Fruit fly (Drosophila melanogaster): ENCODE data around the gene eIF4E4.

The eIF4E4 gene

DNA sequence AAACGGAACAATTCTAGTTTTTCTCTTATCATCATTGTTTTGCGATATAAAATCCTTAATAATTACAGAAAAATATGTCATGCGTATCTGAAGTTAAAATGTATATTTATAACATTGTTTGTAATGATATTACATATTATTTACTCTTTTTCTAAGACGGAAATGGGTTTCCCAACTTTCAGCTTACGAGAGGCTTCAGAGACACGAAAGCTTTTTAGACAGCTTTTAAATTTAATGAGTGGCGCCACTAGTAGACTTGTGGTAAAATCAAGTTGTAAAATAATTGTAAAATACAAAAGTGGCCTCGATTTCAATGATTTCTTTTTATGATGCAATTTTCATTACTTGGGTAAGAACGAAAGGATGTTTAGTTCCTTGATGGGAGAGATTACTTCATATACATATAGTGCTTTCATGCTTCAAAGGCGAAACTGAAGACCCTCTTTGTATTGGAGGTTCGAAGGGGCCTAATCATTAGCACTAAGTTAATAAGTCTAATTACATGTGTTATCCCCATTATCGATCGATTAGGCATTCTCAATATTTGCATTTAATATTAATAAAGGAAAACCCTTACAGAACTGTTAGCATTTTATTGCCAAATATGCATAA lies 43.7 kb upstream of the eIF4E4 start (continued):
- peak; percentile 78 for TF ChIP-seq Hsf (GFP tag; optimal IDR thresholded peaks at IDR 0.05)
- peak; percentile 75 for TF ChIP-seq CG10147 (GFP tag; optimal IDR thresholded peaks at IDR 0.05)
- TF ChIP-seq danr (GFP tag; IDR thresholded peaks at IDR 0.05), result peak; percentile 75
- peak; percentile 74 for TF ChIP-seq CG8388 (GFP tag; optimal IDR thresholded peaks at IDR 0.05)
- peak; percentile 72 for TF ChIP-seq CG7556 (GFP tag; optimal IDR thresholded peaks at IDR 0.05)
- peak; percentile 73 for TF ChIP-seq cato (GFP tag; optimal IDR thresholded peaks at IDR 0.05; ENCODE audit: borderline replicate concordance)
- peak; percentile 70 for TF ChIP-seq cwo (GFP tag; optimal IDR thresholded peaks at IDR 0.05)
- TF ChIP-seq maf-S (GFP tag; optimal IDR thresholded peaks at IDR 0.05), result peak; percentile 84
- peak; percentile 81 for TF ChIP-seq en (GFP tag; optimal IDR thresholded peaks at IDR 0.05)
- peak; percentile 29 for TF ChIP-seq Bdp1 (GFP tag; optimal IDR thresholded peaks at IDR 0.05)
- peak; percentile 75 for TF ChIP-seq pfk (GFP tag; optimal IDR thresholded peaks at IDR 0.05)
- peak; percentile 76 for TF ChIP-seq eyg (GFP tag; optimal IDR thresholded peaks at IDR 0.05)
- TF ChIP-seq otp (GFP tag; IDR thresholded peaks at IDR 0.05), result peak; percentile 82; the same call in 2 of the 3 replicates
- no peak for TF ChIP-seq Lim3 (GFP tag; IDR thresholded peaks at IDR 0.05)
- TF ChIP-seq CG13123 (GFP tag; optimal IDR thresholded peaks at IDR 0.05), result peak; percentile 68
- peak; percentile 85 for TF ChIP-seq CG34422 (GFP tag; IDR thresholded peaks at IDR 0.05)
- peak; percentile 52 for TF ChIP-seq CG3838 (GFP tag; optimal IDR thresholded peaks at IDR 0.05)
- peak; percentile 92 for TF ChIP-seq CG17568 (GFP tag; optimal IDR thresholded peaks at IDR 0.05)
- TF ChIP-seq ase (GFP tag; IDR thresholded peaks at IDR 0.05), result peak; percentile 91
- TF ChIP-seq HHEX (GFP tag; optimal IDR thresholded peaks at IDR 0.05), result peak; percentile 89
- TF ChIP-seq NK7.1 (GFP tag; optimal IDR thresholded peaks at IDR 0.05), result peak; percentile 59
- TF ChIP-seq CG9797 (GFP tag; optimal IDR thresholded peaks at IDR 0.05), result no peak
- peak; percentile 89 for TF ChIP-seq Ptx1 (GFP tag; IDR thresholded peaks at IDR 0.05)
- TF ChIP-seq ato (GFP tag; IDR thresholded peaks at IDR 0.05; ENCODE audit: partially characterized antibody), result no peak
- no peak for TF ChIP-seq CG34224 (GFP tag; IDR thresholded peaks at IDR 0.05; ENCODE audit: partially characterized antibody)
- peak; percentile 82 for TF ChIP-seq Mrtf (GFP tag; IDR thresholded peaks at IDR 0.05)
- peak; percentile 66; the same call in 2 of the 3 replicates for TF ChIP-seq CG11695 (GFP tag; IDR thresholded peaks at IDR 0.05)
- no peak for TF ChIP-seq Neu2 (GFP tag; optimal IDR thresholded peaks at IDR 0.05; ENCODE audit: borderline replicate concordance)
- no peak for TF ChIP-seq Gsc (GFP tag; IDR thresholded peaks at IDR 0.05)
- peak; percentile 85 for TF ChIP-seq Dad (GFP tag; optimal IDR thresholded peaks at IDR 0.05)
- TF ChIP-seq cg (GFP tag; optimal IDR thresholded peaks at IDR 0.05), result no peak
- no peak for TF ChIP-seq pros (GFP tag; optimal IDR thresholded peaks at IDR 0.05)
- peak; percentile 34 for TF ChIP-seq CG3163 (GFP tag; optimal IDR thresholded peaks at IDR 0.05)
- TF ChIP-seq Scr (GFP tag; IDR thresholded peaks at IDR 0.05; ENCODE audit: partially characterized antibody), result no peak
- peak; percentile 81 for TF ChIP-seq Jarid2 (GFP tag; optimal IDR thresholded peaks at IDR 0.05)
- TF ChIP-seq CG14441 (GFP tag; IDR thresholded peaks at IDR 0.05), result peak; percentile 88
- peak; percentile 64 for TF ChIP-seq CoRest (tag; optimal IDR thresholded peaks at IDR 0.05)
- no peak for TF ChIP-seq CG4404 (GFP tag; IDR thresholded peaks at IDR 0.05)
- peak; percentile 95 for TF ChIP-seq Rfx (GFP tag; IDR thresholded peaks at IDR 0.05)
- TF ChIP-seq CG4328 (GFP tag; optimal IDR thresholded peaks at IDR 0.05), result peak; percentile 79
- no peak for TF ChIP-seq CG10959 (GFP tag; IDR thresholded peaks at IDR 0.05)
- no peak for TF ChIP-seq D19A (tag; optimal IDR thresholded peaks at IDR 0.05)
- peak; percentile 89 for TF ChIP-seq PHDP (tag; optimal IDR thresholded peaks at IDR 0.05)

All from whole organism, embryonic.